Worm (Caenorhabditis elegans): ENCODE measurements around the gene C15F1.8.
A peak's percentile ranks its signal among the peaks of the same experiment; 100 is the strongest.
"Not testable (repeated sequence)": the region's sequence is repeated elsewhere in the genome, so short reads cannot be mapped to it uniquely, and the experiment has no call there.

The C15F1.8 gene

ce11 chrII:6977732-6978131 is at the start of gene C15F1.8:
TSS of gene C15F1.8 (minus strand) at chrII:6977832.
- TF ChIP-seq ztf-29 (GFP tag; IDR thresholded peaks at IDR 0.05); med-1 (GFP tag; optimal IDR thresholded peaks at IDR 0.05; ENCODE audit: insufficient read depth); T22C8.4 (GFP tag; IDR thresholded peaks at IDR 0.05): not testable (repeated sequence)

- TF ChIP-seq flt-1 (GFP tag; IDR thresholded peaks at IDR 0.05) (no peak), cog-1 (tag; optimal IDR thresholded peaks at IDR 0.05) (peak; percentile 4)
Measured at ce11 chrII:7024897-7025852, 47.5 kb upstream of the C15F1.8 start, which contains the start of gene znf-598. TSS of gene znf-598 (plus strand) at chrII:7025802.

ce11 chrII:7022370-7023001 is 44.9 kb upstream of the C15F1.8 start, which contains the start of the genes lst-6 and lst-5:
TSS of gene lst-6 (minus strand) at chrII:7022509.
TSS of gene lst-5 (plus strand) at chrII:7022913.
- no peak for TF ChIP-seq klf-2 (GFP tag; conservative IDR thresholded peaks at IDR 0.05)
- peak; percentile 10 for TF ChIP-seq med-1 (GFP tag; optimal IDR thresholded peaks at IDR 0.05; ENCODE audit: insufficient read depth)

- TF ChIP-seq flt-1 (GFP tag; IDR thresholded peaks at IDR 0.05), result no peak
- no peak for TF ChIP-seq tab-1 (GFP tag; IDR thresholded peaks at IDR 0.05)
- TF ChIP-seq ztf-29 (GFP tag; IDR thresholded peaks at IDR 0.05), result no peak
- no peak for TF ChIP-seq cog-1 (tag; optimal IDR thresholded peaks at IDR 0.05)
- TF ChIP-seq klf-2 (GFP tag; conservative IDR thresholded peaks at IDR 0.05), result no peak
- TF ChIP-seq T22C8.4 (GFP tag; IDR thresholded peaks at IDR 0.05), result no peak
- TF ChIP-seq med-1 (GFP tag; optimal IDR thresholded peaks at IDR 0.05; ENCODE audit: insufficient read depth), result no peak
Measured at ce11 chrII:7012592-7012991, 35.0 kb upstream of the C15F1.8 start, which contains the start of gene sqv-7. TSS of gene sqv-7 (minus strand) at chrII:7012692.

- no peak for TF ChIP-seq T22C8.4 (GFP tag; IDR thresholded peaks at IDR 0.05)
- TF ChIP-seq klf-2 (GFP tag; conservative IDR thresholded peaks at IDR 0.05), result peak; percentile 58; the same call in 1 of the 2 replicates
- TF ChIP-seq tab-1 (GFP tag; IDR thresholded peaks at IDR 0.05), result no peak
- peak; percentile 71; the same call in 1 of the 2 replicates for TF ChIP-seq ztf-23 (GFP tag; IDR thresholded peaks at IDR 0.05)
- peak; percentile 71; the same call in 1 of the 2 replicates for TF ChIP-seq flt-1 (GFP tag; IDR thresholded peaks at IDR 0.05)
Measured at ce11 chrII:7002956-7003357, 25.3 kb upstream of the C15F1.8 start.

ce11 chrII:7001405-7001804 is 23.8 kb upstream of the C15F1.8 start:
- peak; percentile 93 for TF ChIP-seq ztf-29 (GFP tag; IDR thresholded peaks at IDR 0.05)
- peak; percentile 38 for TF ChIP-seq cog-1 (tag; optimal IDR thresholded peaks at IDR 0.05)
- TF ChIP-seq ztf-23 (GFP tag; IDR thresholded peaks at IDR 0.05), result peak; percentile 89
- peak; percentile 85 for TF ChIP-seq klf-2 (GFP tag; conservative IDR thresholded peaks at IDR 0.05)
- peak; percentile 92 for TF ChIP-seq ref-1 (GFP tag; conservative IDR thresholded peaks at IDR 0.05)
- TF ChIP-seq med-1 (GFP tag; optimal IDR thresholded peaks at IDR 0.05; ENCODE audit: insufficient read depth), result peak; percentile 7
- TF ChIP-seq tab-1 (GFP tag; IDR thresholded peaks at IDR 0.05), result peak; percentile 95
- peak; percentile 98 for TF ChIP-seq flt-1 (GFP tag; IDR thresholded peaks at IDR 0.05)
- TF ChIP-seq T22C8.4 (GFP tag; IDR thresholded peaks at IDR 0.05), result peak; percentile 88

ce11 chrII:6995583-6995982 is 18.0 kb upstream of the C15F1.8 start:
- TF ChIP-seq med-1 (GFP tag; optimal IDR thresholded peaks at IDR 0.05; ENCODE audit: insufficient read depth) (no peak), klf-2 (GFP tag; conservative IDR thresholded peaks at IDR 0.05) (no peak), T22C8.4 (GFP tag; IDR thresholded peaks at IDR 0.05) (no peak), flt-1 (GFP tag; IDR thresholded peaks at IDR 0.05) (no peak), tab-1 (GFP tag; IDR thresholded peaks at IDR 0.05) (no peak), ztf-23 (GFP tag; IDR thresholded peaks at IDR 0.05) (no peak)

- TF ChIP-seq tab-1 (GFP tag; IDR thresholded peaks at IDR 0.05), result no peak
- TF ChIP-seq flt-1 (GFP tag; IDR thresholded peaks at IDR 0.05), result no peak
- TF ChIP-seq ztf-29 (GFP tag; IDR thresholded peaks at IDR 0.05), result no peak
- no peak for TF ChIP-seq T22C8.4 (GFP tag; IDR thresholded peaks at IDR 0.05)
- no peak for TF ChIP-seq ztf-23 (GFP tag; IDR thresholded peaks at IDR 0.05)
- no peak for TF ChIP-seq med-1 (GFP tag; optimal IDR thresholded peaks at IDR 0.05; ENCODE audit: insufficient read depth)
- TF ChIP-seq klf-2 (GFP tag; conservative IDR thresholded peaks at IDR 0.05), result no peak
- TF ChIP-seq cog-1 (tag; optimal IDR thresholded peaks at IDR 0.05), result no peak
Measured at ce11 chrII:6994677-6995076, 17.0 kb upstream of the C15F1.8 start, which contains the start of gene unc-104. TSS of gene unc-104 (plus strand) at chrII:6994987.

ce11 chrII:6992949-6993348 is 15.3 kb upstream of the C15F1.8 start:
- TF ChIP-seq ref-1 (GFP tag; conservative IDR thresholded peaks at IDR 0.05) (no peak), klf-2 (GFP tag; conservative IDR thresholded peaks at IDR 0.05) (no peak), cog-1 (tag; optimal IDR thresholded peaks at IDR 0.05) (no peak), T22C8.4 (GFP tag; IDR thresholded peaks at IDR 0.05) (no peak), ztf-23 (GFP tag; IDR thresholded peaks at IDR 0.05) (no peak), med-1 (GFP tag; optimal IDR thresholded peaks at IDR 0.05; ENCODE audit: insufficient read depth) (no peak), tab-1 (GFP tag; IDR thresholded peaks at IDR 0.05) (no peak), ztf-29 (GFP tag; IDR thresholded peaks at IDR 0.05) (no peak), flt-1 (GFP tag; IDR thresholded peaks at IDR 0.05) (no peak)

ce11 chrII:6989830-6990287 is 12.2 kb upstream of the C15F1.8 start, which contains the start of gene C15F1.1:
TSS of gene C15F1.1 (plus strand) at chrII:6989880.
- TF ChIP-seq klf-2 (GFP tag; conservative IDR thresholded peaks at IDR 0.05) (no peak), ref-1 (GFP tag; conservative IDR thresholded peaks at IDR 0.05) (no peak), ztf-23 (GFP tag; IDR thresholded peaks at IDR 0.05) (no peak), ztf-29 (GFP tag; IDR thresholded peaks at IDR 0.05) (no peak), tab-1 (GFP tag; IDR thresholded peaks at IDR 0.05) (no peak), med-1 (GFP tag; optimal IDR thresholded peaks at IDR 0.05; ENCODE audit: insufficient read depth) (no peak), flt-1 (GFP tag; IDR thresholded peaks at IDR 0.05) (no peak), cog-1 (tag; optimal IDR thresholded peaks at IDR 0.05) (no peak), T22C8.4 (GFP tag; IDR thresholded peaks at IDR 0.05) (no peak)

Measured in whole organism, midembryonic.